Worm (Caenorhabditis elegans) whole organism, L4/young adult: Measurements from ENCODE around the gene chil-7.

Experiments used
- W03F9.2 ChIP-seq: fragments of 150-350 bp; optimal IDR thresholded peaks from 2 replicates; lab custom pipeline; 2014; ENCODE audit warnings: missing biosample characterization, missing genetic modification characterization
- dao-5 ChIP-seq: sonication (generic microtip); optimal IDR thresholded peaks from 2 replicates; lab custom pipeline; 2016; ENCODE audit warnings: missing genotype, missing genetic modification characterization, moderate library complexity, missing compliant biosample characterization
- him-1 ChIP-seq: sonication (generic microtip); optimal IDR thresholded peaks from 2 replicates; lab custom pipeline; 2016; ENCODE audit warnings: missing genotype, missing genetic modification reagents, missing genetic modification characterization, missing compliant biosample characterization

ce11 chrII:9868207-9868606 is 2.8 kb downstream of the chil-7 start:
- no peak for TF ChIP-seq him-1 (tag; lab: Kevin White, UChicago)
- TF ChIP-seq W03F9.2 (tag; lab: Kevin White, UChicago): no peak
- TF ChIP-seq dao-5 (tag; lab: Kevin White, UChicago): no peak
